Fruit fly (Drosophila melanogaster) whole organism, embryonic: ENCODE data around the gene CG9799.
A peak's percentile ranks its signal among the peaks of the same experiment; 100 is the strongest.

Source experiments
- CG10431 ChIP-seq: fragments of 200-800 bp; sonication (Bioruptor generic); optimal IDR thresholded peaks from 3 replicates; lab custom pipeline; 2018; ENCODE audit warnings: missing biosample characterization, mild to moderate bottlenecking, missing genetic modification characterization
- CG11085 ChIP-seq: fragments of 200-800 bp; sonication (Bioruptor generic); IDR thresholded peaks from 2 replicates; pipeline ENCODE4 v1.3.6; 2022; ENCODE audit warnings: missing biosample characterization, missing genetic modification characterization
- CG12744 ChIP-seq: fragments of 200-800 bp; sonication (Bioruptor generic); optimal IDR thresholded peaks from 2 replicates; lab custom pipeline; 2016; ENCODE audit warnings: missing biosample characterization, missing genetic modification characterization
- CG12942 ChIP-seq: fragments of 200-800 bp; sonication (Bioruptor generic); optimal IDR thresholded peaks from 3 replicates; lab custom pipeline; 2016; ENCODE audit warnings: missing biosample characterization, missing genetic modification characterization
- CG13894 ChIP-seq: fragments of 200-800 bp; sonication (Bioruptor generic); optimal IDR thresholded peaks from 3 replicates; lab custom pipeline; 2018; ENCODE audit warnings: missing biosample characterization, mild to moderate bottlenecking, missing genetic modification characterization, moderate library complexity
- CG14050 ChIP-seq: fragments of 200-800 bp; sonication (Bioruptor generic); IDR thresholded peaks from 3 replicates; pipeline ENCODE4 v1.3.6; 2022; ENCODE audit warnings: missing biosample characterization, missing genetic modification characterization
- CG17912 ChIP-seq: fragments of 200-800 bp; sonication (Bioruptor generic); optimal IDR thresholded peaks from 2 replicates; lab custom pipeline; 2018; ENCODE audit warnings: missing biosample characterization, mild to moderate bottlenecking, missing genetic modification characterization
- CG3726 ChIP-seq: fragments of 200-800 bp; sonication (Bioruptor generic); IDR thresholded peaks from 3 replicates; pipeline ENCODE4, ENCODE4 v1.3.6; 2022; ENCODE audit warnings: missing biosample characterization, missing genetic modification characterization
- CG3838 ChIP-seq: fragments of 200-800 bp; sonication (Bioruptor generic); optimal IDR thresholded peaks from 3 replicates; lab custom pipeline; 2016; ENCODE audit warnings: missing biosample characterization, missing genetic modification characterization
- CG4360 ChIP-seq: fragments of 200-800 bp; sonication (Bioruptor generic); IDR thresholded peaks from 2 replicates; pipeline ENCODE4 v1.3.6; 2022; ENCODE audit warnings: missing biosample characterization, missing genetic modification characterization
- CG4424 ChIP-seq: fragments of 200-800 bp; sonication (Bioruptor generic); optimal IDR thresholded peaks from 3 replicates; lab custom pipeline; 2016; ENCODE audit warnings: missing biosample characterization, missing genetic modification characterization
- CG4707 ChIP-seq: fragments of 200-800 bp; sonication (Bioruptor generic); optimal IDR thresholded peaks from 2 replicates; lab custom pipeline; 2018; ENCODE audit warnings: missing biosample characterization, mild to moderate bottlenecking, missing genetic modification characterization, moderate library complexity
- CG6254 ChIP-seq: fragments of 200-800 bp; sonication (Bioruptor generic); optimal IDR thresholded peaks from 3 replicates; lab custom pipeline; 2017; ENCODE audit warnings: mild to moderate bottlenecking, missing biosample characterization, missing genetic modification reagents, missing genetic modification characterization
- CG6765 ChIP-seq: fragments of 200-800 bp; sonication (Bioruptor generic); optimal IDR thresholded peaks from 3 replicates; lab custom pipeline; 2017; ENCODE audit warnings: missing biosample characterization, mild to moderate bottlenecking, missing genetic modification characterization
- CG6854 ChIP-seq: fragments of 200-800 bp; sonication (Bioruptor generic); optimal IDR thresholded peaks from 3 replicates; lab custom pipeline; 2017; ENCODE audit warnings: missing biosample characterization, mild to moderate bottlenecking, missing genetic modification characterization
- CG9437 ChIP-seq: fragments of 200-800 bp; sonication (Bioruptor generic); optimal IDR thresholded peaks from 2 replicates; lab custom pipeline; 2018; ENCODE audit warnings: missing biosample characterization, mild to moderate bottlenecking, missing genetic modification characterization
- CG9727 ChIP-seq: fragments of 200-800 bp; sonication (Bioruptor generic); optimal IDR thresholded peaks from 3 replicates; lab custom pipeline; 2017; ENCODE audit warnings: missing biosample characterization, mild to moderate bottlenecking, missing genetic modification characterization
- Chrac-16 ChIP-seq: fragments of 200-800 bp; sonication (Bioruptor generic); optimal IDR thresholded peaks from 3 replicates; lab custom pipeline; 2016; ENCODE audit warnings: missing biosample characterization, missing genetic modification characterization
- Dip2 ChIP-seq: fragments of 200-800 bp; sonication (Bioruptor generic); IDR thresholded peaks from 2 replicates; pipeline ENCODE4 v1.3.6; 2022; ENCODE audit warnings: missing biosample characterization, missing genetic modification characterization
- Dip3 ChIP-seq: fragments of 200-800 bp; sonication (Bioruptor generic); optimal IDR thresholded peaks from 3 replicates; lab custom pipeline; 2016; ENCODE audit warnings: missing biosample characterization, missing genetic modification characterization
- Doc3 ChIP-seq: fragments of 200-800 bp; sonication (Bioruptor generic); IDR thresholded peaks from 3 replicates; pipeline ENCODE4 v1.3.6; 2022; ENCODE audit warnings: missing biosample characterization, missing genetic modification characterization; ENCODE audit not compliant: partially characterized antibody
- ERR ChIP-seq: fragments of 200-800 bp; sonication (Bioruptor generic); optimal IDR thresholded peaks from 2 replicates; lab custom pipeline; 2016; ENCODE audit warnings: missing biosample characterization, missing genetic modification characterization
- H15 ChIP-seq: fragments of 200-800 bp; sonication (Bioruptor generic); IDR thresholded peaks from 3 replicates; pipeline ENCODE4 v1.3.6; 2022; ENCODE audit warnings: missing biosample characterization, missing genetic modification characterization
- Hr39 ChIP-seq: fragments of >200 bp; optimal IDR thresholded peaks from 2 replicates; lab custom pipeline; 2017
- Kr ChIP-seq: fragments of 200-800 bp; sonication (Bioruptor generic); optimal IDR thresholded peaks from 2 replicates; lab custom pipeline; 2017; ENCODE audit warnings: missing biosample characterization, mild to moderate bottlenecking, missing genetic modification characterization
- Med ChIP-seq: fragments of 200-800 bp; sonication (Bioruptor generic); peaks from one replicate; lab custom pipeline; 2016; ENCODE audit warnings: missing biosample characterization, missing genetic modification characterization, mild to moderate bottlenecking, inconsistent platforms, moderate library complexity
- NFAT ChIP-seq: fragments of 200-800 bp; sonication (Bioruptor generic); IDR thresholded peaks from 2 replicates; pipeline ENCODE4 v1.3.6; 2022; ENCODE audit warnings: missing biosample characterization, missing genetic modification characterization
- Nf-YA ChIP-seq: fragments of 200-800 bp; sonication (Bioruptor generic); IDR thresholded peaks from 2 replicates; pipeline ENCODE4 v1.3.6; 2022; ENCODE audit warnings: missing biosample characterization, missing genetic modification characterization
- Pdp1 ChIP-seq, 2 experiments: fragments of 200-800 bp; sonication (Bioruptor generic); optimal IDR thresholded peaks; 3 replicates each; lab custom pipeline; 2016; ENCODE audit warnings: missing biosample characterization in 2 of 2, missing genetic modification characterization in 2 of 2, mild to moderate bottlenecking in 1 of 2, moderate library complexity in 1 of 2
- Scr ChIP-seq: fragments of 200-800 bp; sonication (Bioruptor generic); IDR thresholded peaks from 2 replicates; pipeline ENCODE4 v1.3.6; 2022; ENCODE audit warnings: missing biosample characterization, missing genetic modification characterization; ENCODE audit not compliant: partially characterized antibody
- Side ChIP-seq: fragments of 200-800 bp; sonication (Bioruptor generic); optimal IDR thresholded peaks from 2 replicates; lab custom pipeline; 2016; ENCODE audit warnings: missing biosample characterization, missing genetic modification characterization
- Six4 ChIP-seq: fragments of 200-800 bp; sonication (Bioruptor generic); optimal IDR thresholded peaks from 2 replicates; lab custom pipeline; 2016; ENCODE audit warnings: missing biosample characterization, missing genetic modification characterization
- Sox100B ChIP-seq: fragments of 200-800 bp; sonication (Bioruptor generic); optimal IDR thresholded peaks from 3 replicates; lab custom pipeline; 2018; ENCODE audit warnings: missing biosample characterization, mild to moderate bottlenecking, missing genetic modification characterization
- Stat92E ChIP-seq, 3 experiments: fragments of >200 bp in 2 of 3; fragments of 200-800 bp in 1 of 3; sonication (Bioruptor generic) in 1 of 3; optimal IDR thresholded peaks; 2 replicates each; lab custom pipeline; 2017 to 2019; ENCODE audit warnings: missing biosample characterization in 3 of 3, missing genetic modification characterization in 3 of 3, mild to moderate bottlenecking in 1 of 3, moderate library complexity in 1 of 3
- ara ChIP-seq: fragments of 200-800 bp; sonication (Bioruptor generic); IDR thresholded peaks from 2 replicates; pipeline ENCODE4 v1.3.6; 2022; ENCODE audit warnings: missing biosample characterization, missing genetic modification characterization
- ash1 ChIP-seq: fragments of 200-800 bp; sonication (Bioruptor generic); optimal IDR thresholded peaks from 2 replicates; lab custom pipeline; 2018; ENCODE audit warnings: missing biosample characterization, mild to moderate bottlenecking, missing genetic modification characterization
- btn ChIP-seq: fragments of 200-800 bp; sonication (Bioruptor generic); optimal IDR thresholded peaks from 2 replicates; lab custom pipeline; 2016; ENCODE audit warnings: missing biosample characterization, missing genetic modification characterization
- cas ChIP-seq: fragments of 200-800 bp; sonication (Bioruptor generic); IDR thresholded peaks from 2 replicates; pipeline ENCODE4 v1.3.6; 2022; ENCODE audit warnings: missing biosample characterization, missing genetic modification characterization
- cato ChIP-seq: fragments of 200-800 bp; sonication (Bioruptor generic); optimal IDR thresholded peaks from 2 replicates; lab custom pipeline; 2016; ENCODE audit warnings: missing biosample characterization, missing genetic modification characterization, borderline replicate concordance
- crp ChIP-seq, 2 experiments: fragments of 200-800 bp; sonication (Bioruptor generic); optimal IDR thresholded peaks; 2 replicates in 1 of 2; 3 replicates in 1 of 2; lab custom pipeline; 2017; ENCODE audit warnings: missing biosample characterization in 2 of 2, missing genetic modification characterization in 2 of 2, mild to moderate bottlenecking in 1 of 2, moderate library complexity in 1 of 2
- gfzf ChIP-seq: fragments of 200-800 bp; sonication (Bioruptor generic); optimal IDR thresholded peaks from 2 replicates; lab custom pipeline; 2016; ENCODE audit warnings: missing biosample characterization, mild to moderate bottlenecking, missing genetic modification characterization, moderate library complexity
- kay ChIP-seq: fragments of 200-800 bp; sonication (Bioruptor generic); optimal IDR thresholded peaks from 2 replicates; lab custom pipeline; 2016; ENCODE audit warnings: missing biosample characterization, missing genetic modification characterization
- ken ChIP-seq: fragments of 200-800 bp; sonication (Bioruptor generic); IDR thresholded peaks from 3 replicates; pipeline ENCODE4 v1.3.6; 2022; ENCODE audit warnings: missing biosample characterization, missing genetic modification characterization
- lab ChIP-seq: fragments of 200-800 bp; sonication (Bioruptor generic); optimal IDR thresholded peaks from 3 replicates; lab custom pipeline; 2017; ENCODE audit warnings: missing biosample characterization, missing genetic modification characterization, mild to moderate bottlenecking, moderate library complexity, missing genetic modification reagents
- lilli ChIP-seq: fragments of 200-800 bp; sonication (Bioruptor generic); optimal IDR thresholded peaks from 3 replicates; lab custom pipeline; 2016; ENCODE audit warnings: missing biosample characterization, missing genetic modification characterization
- lmd ChIP-seq: fragments of 200-800 bp; sonication (Bioruptor generic); IDR thresholded peaks from 2 replicates; pipeline ENCODE4 v1.3.6; 2022; ENCODE audit warnings: missing biosample characterization, missing genetic modification characterization
- lola ChIP-seq, 3 experiments: fragments of >200 bp in 2 of 3; fragments of 200-800 bp in 1 of 3; sonication (Bioruptor generic) in 1 of 3; optimal IDR thresholded peaks; 2 replicates each; lab custom pipeline; 2017 to 2019; ENCODE audit warnings: missing biosample characterization in 3 of 3, missing genetic modification characterization in 3 of 3, mild to moderate bottlenecking in 1 of 3, moderate library complexity in 1 of 3
- rib ChIP-seq: fragments of 200-800 bp; sonication (Bioruptor generic); IDR thresholded peaks from 2 replicates; pipeline ENCODE4 v1.3.6; 2022; ENCODE audit warnings: missing biosample characterization, missing genetic modification characterization
- sisA ChIP-seq: fragments of 200-800 bp; sonication (Bioruptor generic); IDR thresholded peaks from 2 replicates; pipeline ENCODE4 v1.3.6; 2022; ENCODE audit warnings: missing biosample characterization, missing genetic modification characterization
- tx ChIP-seq: fragments of 200-800 bp; sonication (Bioruptor generic); optimal IDR thresholded peaks from 2 replicates; lab custom pipeline; 2016; ENCODE audit warnings: missing biosample characterization, missing genetic modification characterization
- vfl ChIP-seq: fragments of 200-800 bp; sonication (Bioruptor generic); optimal IDR thresholded peaks from 2 replicates; lab custom pipeline; 2016; ENCODE audit warnings: missing biosample characterization, missing genetic modification characterization

CG9799 gene

dm6 chr3R:13403032-13403459 lies 14.5 kb upstream of the CG9799 start, which contains the start of gene Dpm3 (continued):
- TF ChIP-seq CG13894 (tag; lab: Kevin White, UChicago), result no peak
- no peak for TF ChIP-seq Hr39
- peak; percentile 2 for TF ChIP-seq ERR (GFP tag; lab: Kevin White, UChicago)
- no peak for TF ChIP-seq rib (GFP tag; lab: Robert Waterston, UW)
- TF ChIP-seq CG4424 (GFP tag; lab: Kevin White, UChicago), result no peak
- TF ChIP-seq Dip2, result no peak
- no peak for TF ChIP-seq CG11085
- peak; percentile 27; the same call in 1 of the 2 replicates for TF ChIP-seq NFAT (GFP tag; lab: Robert Waterston, UW)
- TF ChIP-seq cas (GFP tag; lab: Robert Waterston, UW), result no peak
- TF ChIP-seq lmd (GFP tag; lab: Robert Waterston, UW), result no peak
- TF ChIP-seq cato (GFP tag; lab: Kevin White, UChicago), result no peak
- TF ChIP-seq CG3838 (GFP tag; lab: Kevin White, UChicago), result no peak
- no peak for TF ChIP-seq CG4360 (GFP tag; lab: Robert Waterston, UW)
- no peak for TF ChIP-seq Six4 (GFP tag; lab: Kevin White, UChicago)
- peak; percentile 50 for TF ChIP-seq kay (GFP tag; lab: Kevin White, UChicago)
- TF ChIP-seq Stat92E (GFP tag; optimal IDR thresholded peaks at IDR 0.05; lab: Kevin White, UChicago), result peak in 1 of 3 experiments; percentile 78
- TF ChIP-seq Dip3 (GFP tag; lab: Kevin White, UChicago), result peak; percentile 38
- peak; percentile 93 for TF ChIP-seq Scr (GFP tag; lab: Robert Waterston, UW)
- TF ChIP-seq CG12942 (GFP tag; lab: Kevin White, UChicago), result peak; percentile 22
- TF ChIP-seq tx (GFP tag; lab: Kevin White, UChicago), result peak; percentile 15
- TF ChIP-seq crp (GFP tag; optimal IDR thresholded peaks at IDR 0.05; lab: Kevin White, UChicago), result peak in 1 of 2 experiments; percentile 18
- peak; percentile 37 for TF ChIP-seq lilli
- TF ChIP-seq Pdp1 (GFP tag; optimal IDR thresholded peaks at IDR 0.05; lab: Kevin White, UChicago), result peak in 1 of 2 experiments; percentile 57
- TF ChIP-seq Doc3, result peak; percentile 95
- TF ChIP-seq Side (GFP tag; lab: Kevin White, UChicago), result no peak
- no peak for TF ChIP-seq CG6254 (GFP tag; lab: Kevin White, UChicago)
- no peak for TF ChIP-seq ash1 (GFP tag; lab: Kevin White, UChicago)
- no peak for TF ChIP-seq CG6854 (GFP tag; lab: Kevin White, UChicago)
- no peak for TF ChIP-seq lab (GFP tag; lab: Kevin White, UChicago)
- no peak for TF ChIP-seq CG12744 (GFP tag; lab: Kevin White, UChicago)
- peak; percentile 51; the same call in 1 of the 3 replicates for TF ChIP-seq ken (GFP tag; lab: Robert Waterston, UW)
- peak; percentile 77 for TF ChIP-seq Med (GFP tag; lab: Kevin White, UChicago)
- TF ChIP-seq CG6765 (GFP tag; lab: Kevin White, UChicago), result no peak
- TF ChIP-seq CG9437 (GFP tag; lab: Kevin White, UChicago), result peak; percentile 98
- no peak for TF ChIP-seq Chrac-16 (GFP tag; lab: Kevin White, UChicago)
- TF ChIP-seq CG9727 (GFP tag; lab: Kevin White, UChicago), result peak; percentile 16
- peak; percentile 65 for TF ChIP-seq gfzf (GFP tag; lab: Kevin White, UChicago)
- TF ChIP-seq sisA, result 0 out of 2 replicates have a peak, but pooled peaks have one; percentile 20
- TF ChIP-seq ara, result no peak
- TF ChIP-seq vfl (GFP tag; lab: Kevin White, UChicago), result no peak
- no peak for TF ChIP-seq CG3726 (GFP tag; lab: Robert Waterston, UW)
- peak; percentile 51 for TF ChIP-seq CG17912 (GFP tag; lab: Kevin White, UChicago)
- no peak for TF ChIP-seq Kr
- no peak for TF ChIP-seq CG14050
- no peak for TF ChIP-seq Sox100B (GFP tag; lab: Kevin White, UChicago)
- TF ChIP-seq btn (GFP tag; lab: Kevin White, UChicago), result no peak
- no peak for TF ChIP-seq CG4707 (GFP tag; lab: Kevin White, UChicago)
- no peak for TF ChIP-seq Nf-YA (GFP tag; lab: Robert Waterston, UW)
- no peak for TF ChIP-seq CG10431
- TF ChIP-seq lola (GFP tag; optimal IDR thresholded peaks at IDR 0.05; lab: Kevin White, UChicago), result no peak
- TF ChIP-seq H15 (GFP tag; lab: Robert Waterston, UW), result no peak
